Fruit fly (Drosophila melanogaster) S2 (cell line): ENCODE data around the gene Rhau.

Experiments
- CG8478 ChIP-seq: fragments of >200 bp; optimal IDR thresholded peaks from 2 replicates; lab custom pipeline; 2018
- CTCF ChIP-seq, 2 experiments: fragments of >200 bp; optimal IDR thresholded peaks; 2 replicates each; lab custom pipeline; 2018

DNA sequence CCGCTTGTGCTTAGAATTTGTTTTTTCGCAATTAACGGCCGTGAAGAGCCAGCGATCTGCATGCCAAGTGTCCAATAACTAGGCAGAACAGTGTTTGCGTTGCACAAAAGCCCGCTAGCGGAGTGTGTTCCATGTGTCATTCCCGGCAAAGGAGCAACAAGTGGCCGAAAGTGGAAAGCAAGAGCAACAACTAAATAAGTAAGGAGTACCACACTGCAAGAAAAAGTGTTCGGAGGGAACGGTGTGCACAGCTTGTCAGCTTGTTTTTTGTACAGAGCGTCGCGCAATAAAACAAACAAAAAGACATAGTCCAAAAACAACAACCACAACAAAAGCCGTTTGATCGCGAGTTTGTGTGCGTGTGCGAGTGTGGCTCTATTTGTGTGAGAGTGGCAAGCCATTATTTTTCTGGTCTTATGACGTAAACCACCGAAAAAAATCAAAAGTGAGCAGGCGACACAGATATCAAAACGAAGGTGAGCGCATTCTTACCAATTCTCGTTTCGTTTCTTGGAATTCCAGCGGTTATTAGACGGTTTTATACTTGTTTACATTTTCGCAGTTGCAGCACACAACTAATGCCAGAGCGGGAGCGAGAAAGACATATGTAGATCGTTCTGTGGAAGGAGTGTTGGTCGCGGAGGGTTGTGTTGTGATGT is 532 bp upstream of the Rhau start:
- TF ChIP-seq CG8478 (lab: Kevin White, UChicago) (no peak), CTCF (optimal IDR thresholded peaks at IDR 0.05; lab: Kevin White, UChicago) (no peak)
